Worm (Caenorhabditis elegans): ENCODE data around the gene gtap-1.

DNA sequence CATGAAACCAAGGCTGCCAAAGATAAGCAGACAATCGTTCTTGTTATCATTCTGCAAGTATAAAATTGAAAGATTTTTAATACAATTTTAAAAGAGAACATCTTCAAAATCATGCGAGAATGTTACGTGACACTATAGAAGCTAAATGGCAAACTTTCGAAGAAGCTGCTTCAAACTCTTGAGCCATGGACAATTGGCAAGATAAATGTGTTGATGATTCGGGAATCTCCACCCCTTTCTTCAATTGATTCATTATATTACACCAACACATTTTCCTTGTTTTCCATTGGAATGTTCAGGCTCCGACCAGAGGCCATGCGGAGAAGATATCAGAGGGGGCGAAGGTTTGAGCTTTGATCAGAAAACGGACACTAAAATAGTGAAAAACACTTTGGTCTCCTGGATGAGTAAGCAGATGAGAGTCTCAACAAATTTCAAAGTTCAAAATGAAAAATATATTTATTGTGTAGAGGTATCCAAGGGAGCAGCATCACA, 8.1 kb upstream of the gtap-1 start, which contains the start of gene lec-5:
- no peak for TF ChIP-seq Y75B8A.6 (GFP tag; IDR thresholded peaks at IDR 0.05)
- TF ChIP-seq aly-2 (tag; optimal IDR thresholded peaks at IDR 0.05) = no peak
- no peak for TF ChIP-seq ztf-7 (tag; optimal IDR thresholded peaks at IDR 0.05)
- TF ChIP-seq tra-1 (GFP tag; IDR thresholded peaks at IDR 0.05) = no peak
- no peak for TF ChIP-seq unc-62 (GFP tag; optimal IDR thresholded peaks at IDR 0.05 in 1 of 2)
- no peak for TF ChIP-seq unc-62 (tag; optimal IDR thresholded peaks at IDR 0.05)
- TF ChIP-seq lsy-2 (tag; optimal IDR thresholded peaks at IDR 0.05) = no peak
- no peak for TF ChIP-seq jun-1 (tag; optimal IDR thresholded peaks at IDR 0.05)
- no peak for TF ChIP-seq lin-15B (tag; optimal IDR thresholded peaks at IDR 0.05)
- no peak for TF ChIP-seq pha-4 (GFP tag; IDR thresholded peaks at IDR 0.05)
- no peak for TF ChIP-seq pha-4 (tag; optimal IDR thresholded peaks at IDR 0.05)
- no peak for TF ChIP-seq mdl-1 (tag; optimal IDR thresholded peaks at IDR 0.05)
